Fruit fly (Drosophila melanogaster) whole organism, wandering third instar larva: ENCODE results near the gene COX7AL2.
A peak's percentile ranks its signal among the peaks of the same experiment; 100 is the strongest.

Experiments
- CG32264 ChIP-seq: fragments of 200-800 bp; sonication (Bioruptor generic); optimal IDR thresholded peaks from 2 replicates; lab custom pipeline; 2016; ENCODE audit warnings: missing biosample characterization, missing genetic modification characterization
- CrebA ChIP-seq: fragments of 200-800 bp; sonication (Bioruptor generic); optimal IDR thresholded peaks from 2 replicates; lab custom pipeline; 2016; ENCODE audit warnings: missing biosample characterization, mild to moderate bottlenecking, missing genetic modification characterization, borderline replicate concordance
- Dfd ChIP-seq: fragments of >200 bp; optimal IDR thresholded peaks from 2 replicates; lab custom pipeline; 2017; ENCODE audit warnings: missing biosample characterization, missing genetic modification characterization
- GATAd ChIP-seq: sonication (Bioruptor generic); optimal IDR thresholded peaks from 2 replicates; lab custom pipeline; 2016; ENCODE audit warnings: missing biosample characterization, missing genetic modification characterization
- HLH106 ChIP-seq: fragments of 200-800 bp; optimal IDR thresholded peaks from 3 replicates; lab custom pipeline; 2019; ENCODE audit warnings: missing biosample characterization, mild to moderate bottlenecking, missing genetic modification characterization, moderate library complexity
- Hr78 ChIP-seq: fragments of >200 bp; optimal IDR thresholded peaks from 2 replicates; lab custom pipeline; 2017; ENCODE audit warnings: missing biosample characterization, missing genetic modification characterization
- Hr83 ChIP-seq: fragments of 200-300 bp; sonication (Bioruptor generic); optimal IDR thresholded peaks from 2 replicates; lab custom pipeline; 2016; ENCODE audit warnings: missing biosample characterization, mild to moderate bottlenecking, missing genetic modification characterization, moderate library complexity; ENCODE audit not compliant: poor library complexity, severe bottlenecking
- Mio ChIP-seq: sonication (Bioruptor generic); optimal IDR thresholded peaks from 2 replicates; lab custom pipeline; 2016; ENCODE audit warnings: missing biosample characterization, missing genetic modification characterization
- Myc ChIP-seq: fragments of >200 bp; optimal IDR thresholded peaks from 2 replicates; lab custom pipeline; 2017
- OdsH ChIP-seq: fragments of 200-800 bp; sonication (Bioruptor generic); optimal IDR thresholded peaks from 2 replicates; lab custom pipeline; 2016; ENCODE audit warnings: missing biosample characterization, mild to moderate bottlenecking, missing genetic modification characterization
- Rel ChIP-seq, 2 experiments: fragments of 200-800 bp; sonication (Bioruptor generic) in 1 of 2; optimal IDR thresholded peaks; 2 replicates in 1 of 2; 3 replicates in 1 of 2; lab custom pipeline; 2016 to 2019; ENCODE audit warnings: mild to moderate bottlenecking in 2 of 2, missing biosample characterization in 2 of 2, missing genetic modification characterization in 2 of 2, moderate library complexity in 1 of 2
- Sp1 ChIP-seq: fragments of 200-800 bp; sonication (Bioruptor generic); optimal IDR thresholded peaks from 3 replicates; lab custom pipeline; 2019; ENCODE audit warnings: missing biosample characterization, mild to moderate bottlenecking, missing genetic modification characterization, moderate library complexity
- Vsx2 ChIP-seq: fragments of 200-300, 225-300 bp; sonication (Bioruptor generic); optimal IDR thresholded peaks from 2 replicates; lab custom pipeline; 2018; ENCODE audit warnings: missing biosample characterization, missing genetic modification characterization; ENCODE audit not compliant: partially characterized antibody
- br ChIP-seq: fragments of 200-800 bp; sonication (Bioruptor generic); optimal IDR thresholded peaks from 2 replicates; lab custom pipeline; 2016; ENCODE audit warnings: missing biosample characterization, missing genetic modification characterization
- brk ChIP-seq: fragments of 200-800 bp; sonication (Bioruptor generic); optimal IDR thresholded peaks from 2 replicates; lab custom pipeline; 2016; ENCODE audit warnings: missing biosample characterization, mild to moderate bottlenecking, missing genetic modification characterization
- dl ChIP-seq, 2 experiments: fragments of 175-275, 200-275 bp in 1 of 2; fragments of 200-275 bp in 1 of 2; sonication (Bioruptor generic); optimal IDR thresholded peaks; lab custom pipeline; 2018; ENCODE audit warnings: mild to moderate bottlenecking in 2 of 2, missing biosample characterization in 2 of 2, missing genetic modification characterization in 2 of 2, moderate library complexity in 2 of 2; ENCODE audit not compliant: partially characterized antibody in 2 of 2, insufficient read depth in 1 of 2
- ey ChIP-seq: fragments of 200-800 bp; sonication (Bioruptor generic); optimal IDR thresholded peaks from 2 replicates; lab custom pipeline; 2016; ENCODE audit warnings: missing biosample characterization, missing genetic modification characterization
- foxo ChIP-seq, 2 experiments: fragments of 200-800 bp; sonication (Bioruptor generic); optimal IDR thresholded peaks; 2 replicates in 1 of 2; 3 replicates in 1 of 2; lab custom pipeline; 2016 to 2017; ENCODE audit warnings: missing biosample characterization in 2 of 2, missing genetic modification characterization in 2 of 2
- h ChIP-seq: fragments of 200-800 bp; sonication (Bioruptor generic); optimal IDR thresholded peaks from 3 replicates; lab custom pipeline; 2016; ENCODE audit warnings: missing biosample characterization, mild to moderate bottlenecking, missing genetic modification characterization
- jim ChIP-seq: fragments of 175-275, 200-325 bp; sonication (Bioruptor generic); optimal IDR thresholded peaks from 2 replicates; lab custom pipeline; 2016; ENCODE audit warnings: missing biosample characterization, mild to moderate bottlenecking, missing genetic modification characterization
- lola ChIP-seq: fragments of >200 bp; optimal IDR thresholded peaks from 2 replicates; lab custom pipeline; 2017; ENCODE audit warnings: missing biosample characterization, missing genetic modification characterization
- pan ChIP-seq: fragments of >200 bp; optimal IDR thresholded peaks from 2 replicates; lab custom pipeline; 2017
- psq ChIP-seq: fragments of 200-800 bp; sonication (Bioruptor generic); optimal IDR thresholded peaks from 3 replicates; lab custom pipeline; 2017; ENCODE audit warnings: missing biosample characterization, mild to moderate bottlenecking, missing genetic modification characterization, moderate library complexity
- sage ChIP-seq: fragments of 200-800 bp; sonication (Bioruptor generic); optimal IDR thresholded peaks from 2 replicates; lab custom pipeline; 2016; ENCODE audit warnings: missing biosample characterization, mild to moderate bottlenecking, missing genetic modification characterization
- tai ChIP-seq: sonication (Bioruptor generic); optimal IDR thresholded peaks from 2 replicates; lab custom pipeline; 2016; ENCODE audit warnings: missing biosample characterization, missing genetic modification characterization
- usp ChIP-seq: fragments of >200 bp; optimal IDR thresholded peaks from 2 replicates; lab custom pipeline; 2017; ENCODE audit warnings: missing biosample characterization, missing genetic modification characterization
- woc ChIP-seq: sonication (Bioruptor generic); optimal IDR thresholded peaks from 2 replicates; lab custom pipeline; 2016; ENCODE audit warnings: missing biosample characterization, mild to moderate bottlenecking, missing genetic modification characterization

COX7AL2 gene

DNA sequence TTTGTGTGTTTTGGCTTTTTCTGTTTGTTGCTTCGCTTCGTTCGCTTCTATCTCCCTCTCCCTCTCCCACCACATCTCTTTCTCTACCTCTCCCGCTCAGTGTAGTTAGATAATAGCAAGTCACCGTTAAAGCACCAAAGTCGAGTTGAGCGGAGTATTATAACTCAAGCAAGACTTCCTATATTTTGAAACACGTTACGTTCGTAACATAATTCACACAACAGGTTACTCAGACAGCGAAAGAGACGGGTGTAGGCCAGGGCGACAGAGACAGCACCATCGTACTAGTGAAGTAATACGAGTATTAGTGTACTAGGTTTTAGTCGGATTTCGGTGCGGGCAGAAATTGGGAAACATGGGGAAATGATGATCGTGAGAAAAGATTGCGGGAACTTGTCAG lies 24.1 kb downstream of the COX7AL2 start:
- TF ChIP-seq ey (GFP tag; lab: Kevin White, UChicago) (no peak), Hr78 (GFP tag; lab: Kevin White, UChicago) (no peak), OdsH (no peak), CG32264 (GFP tag; lab: Kevin White, UChicago) (no peak), Rel (GFP tag; optimal IDR thresholded peaks at IDR 0.05; lab: Kevin White, UChicago) (no peak), Rel (tag; optimal IDR thresholded peaks at IDR 0.05; lab: Kevin White, UChicago) (no peak), Myc (no peak)

DNA sequence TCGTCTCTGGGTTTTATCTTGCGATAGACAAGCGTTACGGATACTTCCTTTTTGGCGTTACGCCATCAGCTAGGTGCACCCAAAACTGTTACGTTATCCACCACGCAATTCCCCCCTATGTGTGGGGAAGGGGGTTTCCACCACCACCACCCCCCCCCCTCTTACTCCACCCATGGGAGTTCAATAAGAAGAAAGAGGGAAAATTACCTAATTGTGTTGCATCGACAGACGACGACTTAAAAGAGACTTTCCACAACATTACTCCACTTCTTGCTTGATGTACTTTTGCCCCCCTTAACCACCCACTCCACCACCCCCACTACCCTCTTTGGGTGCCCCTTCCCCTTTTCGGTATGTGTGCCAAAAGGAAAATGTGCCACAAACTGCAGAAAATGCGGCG lies 24.5 kb downstream of the COX7AL2 start:
- peak; percentile 59 for TF ChIP-seq Dfd (GFP tag; lab: Kevin White, UChicago)
- TF ChIP-seq lola (GFP tag; lab: Kevin White, UChicago) = no peak
- no peak for TF ChIP-seq GATAd (GFP tag; lab: Kevin White, UChicago)
- TF ChIP-seq woc = no peak
- TF ChIP-seq OdsH = no peak
- no peak for TF ChIP-seq HLH106 (tag; lab: Kevin White, UChicago)

DNA sequence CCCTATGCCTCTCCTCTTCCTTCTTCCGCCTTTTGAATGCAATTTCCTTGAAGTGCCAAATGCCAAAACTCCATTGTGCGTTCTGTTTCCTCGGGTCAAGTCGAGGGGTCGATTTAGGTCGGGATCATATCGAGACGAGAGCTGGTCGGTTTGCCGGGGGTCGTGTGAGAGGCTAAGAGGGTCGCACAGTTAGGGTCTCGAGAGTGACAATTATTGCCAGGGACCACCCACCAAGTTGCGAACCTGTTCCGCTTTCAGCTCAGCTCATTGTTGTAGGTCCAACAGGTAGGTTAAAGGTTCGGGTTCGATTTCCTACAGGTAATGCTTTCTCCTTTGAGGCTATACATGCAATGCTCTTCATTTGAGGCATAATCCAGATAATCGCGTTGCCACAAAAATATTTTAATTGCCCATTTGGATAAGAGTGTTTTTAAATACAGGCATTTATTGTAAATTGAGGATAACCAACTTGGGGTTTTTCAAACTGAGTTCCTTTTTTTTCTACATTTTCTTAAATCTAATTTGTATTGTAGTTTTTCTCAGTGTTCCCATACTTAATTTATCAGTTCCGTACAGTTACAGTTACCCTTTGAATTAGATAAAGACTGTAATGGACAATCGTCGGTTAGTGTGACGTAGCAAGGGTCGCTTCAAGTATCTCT lies 25.1 kb downstream of the COX7AL2 start:
- TF ChIP-seq usp (GFP tag; lab: Kevin White, UChicago) = no peak
- TF ChIP-seq, all 38 proteins: peak for 0

DNA sequence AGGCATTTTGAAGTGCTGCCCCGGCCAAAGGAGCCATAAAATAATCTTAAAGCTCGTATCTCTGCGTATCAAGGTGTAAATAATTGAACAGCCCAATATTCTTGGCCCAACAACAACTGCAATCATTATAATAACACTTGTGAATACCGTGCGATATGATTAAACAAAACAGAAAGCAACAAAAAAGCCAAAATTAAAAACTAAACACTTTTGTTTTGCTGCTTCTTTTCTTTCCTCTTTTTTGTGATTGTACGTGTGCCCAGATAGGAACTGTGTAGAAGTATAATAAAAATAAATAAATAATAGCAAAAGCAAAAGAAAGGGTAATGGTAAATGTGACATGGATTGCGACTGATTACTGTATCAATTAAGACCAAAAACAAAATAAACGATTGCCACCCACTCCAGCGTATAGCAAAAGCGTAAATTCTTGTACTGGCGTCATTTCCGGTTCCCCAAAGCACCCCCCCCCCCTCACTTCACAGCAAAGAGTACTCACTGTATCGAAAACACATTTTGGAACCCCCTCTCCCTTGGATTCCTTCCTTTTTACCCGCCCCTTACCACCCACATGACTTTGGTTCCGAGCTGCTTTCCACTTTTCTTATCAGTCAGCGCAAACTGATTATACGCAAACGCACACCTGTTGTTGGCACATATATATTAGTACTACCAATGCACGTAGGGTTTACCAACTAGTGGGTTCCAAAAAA lies 26.2 kb downstream of the COX7AL2 start:
- TF ChIP-seq CrebA (GFP tag; lab: Kevin White, UChicago) (peak; percentile 60), sage (GFP tag; lab: Kevin White, UChicago) (no peak), Vsx2 (GFP tag; lab: Kevin White, UChicago) (no peak), Rel (GFP tag; optimal IDR thresholded peaks at IDR 0.05; lab: Kevin White, UChicago) (no peak), Rel (tag; optimal IDR thresholded peaks at IDR 0.05; lab: Kevin White, UChicago) (peak; percentile 76), h (peak; percentile 54), Sp1 (GFP tag; lab: Kevin White, UChicago) (peak; percentile 52), dl (GFP tag; optimal IDR thresholded peaks at IDR 0.05; lab: Kevin White, UChicago; ENCODE audit: insufficient read depth in 1 of 2, partially characterized antibody in 2 of 2) (no peak), OdsH (peak; percentile 31), pan (lab: Kevin White, UChicago) (no peak), lola (GFP tag; lab: Kevin White, UChicago) (no peak), HLH106 (tag; lab: Kevin White, UChicago) (peak; percentile 25), foxo (GFP tag; optimal IDR thresholded peaks at IDR 0.05; lab: Kevin White, UChicago) (peak in 1 of 2 experiments; percentile 11), Myc (no peak), brk (peak; percentile 68), psq (GFP tag; lab: Kevin White, UChicago) (peak; percentile 69), Mio (no peak)

DNA sequence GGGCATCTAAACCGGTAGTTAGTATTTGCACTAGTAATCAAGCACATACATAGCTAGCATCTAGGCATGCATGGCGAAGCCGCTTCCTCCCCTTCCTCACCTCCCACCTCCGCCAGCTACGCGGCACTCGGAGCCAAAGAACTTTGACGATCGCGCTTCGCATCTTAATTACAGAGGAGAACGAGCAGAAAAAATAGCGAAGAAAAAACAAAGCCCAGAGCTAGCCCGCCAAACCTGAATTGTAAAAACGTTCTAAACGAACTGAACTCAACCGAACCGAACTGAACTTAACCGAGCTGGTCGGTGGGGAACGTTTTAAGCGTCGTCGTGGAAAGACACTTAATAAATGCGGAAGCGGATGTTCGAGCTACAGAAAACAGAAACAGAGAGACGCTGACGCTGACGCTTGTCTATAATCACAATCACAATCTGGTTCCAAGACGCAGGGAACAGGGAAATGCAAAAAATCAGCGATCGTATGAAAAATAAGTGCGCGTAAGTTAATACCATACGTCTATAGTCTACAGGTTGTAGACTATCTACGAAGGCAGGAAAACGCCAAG lies 28.7 kb downstream of the COX7AL2 start:
- TF ChIP-seq foxo (GFP tag; optimal IDR thresholded peaks at IDR 0.05; lab: Kevin White, UChicago) = no peak
- no peak for TF ChIP-seq h
- TF ChIP-seq Sp1 (GFP tag; lab: Kevin White, UChicago) = no peak
- no peak for TF ChIP-seq psq (GFP tag; lab: Kevin White, UChicago)
- no peak for TF ChIP-seq Vsx2 (GFP tag; lab: Kevin White, UChicago)
- no peak for TF ChIP-seq Rel (GFP tag; optimal IDR thresholded peaks at IDR 0.05; lab: Kevin White, UChicago)
- TF ChIP-seq Rel (tag; optimal IDR thresholded peaks at IDR 0.05; lab: Kevin White, UChicago) = no peak
- TF ChIP-seq jim (GFP tag; lab: Kevin White, UChicago) = no peak
- TF ChIP-seq woc = no peak
- no peak for TF ChIP-seq usp (GFP tag; lab: Kevin White, UChicago)
- TF ChIP-seq lola (GFP tag; lab: Kevin White, UChicago) = no peak
- TF ChIP-seq pan (lab: Kevin White, UChicago) = no peak
- no peak for TF ChIP-seq Hr83 (GFP tag; lab: Kevin White, UChicago)
- TF ChIP-seq br (GFP tag; lab: Kevin White, UChicago) = no peak
- no peak for TF ChIP-seq tai (GFP tag; lab: Kevin White, UChicago)
